Fruit fly (Drosophila melanogaster) whole organism, prepupa: ENCODE measurements around the gene CG10098.

Experiments
- Blimp-1 ChIP-seq: fragments of 200-800 bp; sonication (Bioruptor generic); optimal IDR thresholded peaks from 3 replicates; lab custom pipeline; 2017; ENCODE audit warnings: missing biosample characterization, missing genetic modification characterization, mild to moderate bottlenecking, moderate library complexity, missing genetic modification reagents
- CG10631 ChIP-seq: fragments of 200-800 bp; sonication (Bioruptor generic); optimal IDR thresholded peaks from 2 replicates; lab custom pipeline; 2016; ENCODE audit warnings: missing biosample characterization, missing genetic modification characterization
- CG10669 ChIP-seq: fragments of 200-800 bp; sonication (Bioruptor generic); optimal IDR thresholded peaks from 3 replicates; lab custom pipeline; 2018; ENCODE audit warnings: missing biosample characterization, mild to moderate bottlenecking, missing genetic modification characterization, moderate library complexity
- CG11294 ChIP-seq: fragments of 200-800 bp; sonication (Bioruptor generic); IDR thresholded peaks from 2 replicates; pipeline ENCODE4 v1.3.6; 2022; ENCODE audit warnings: missing biosample characterization, missing genetic modification characterization
- CG11902 ChIP-seq: fragments of 200-800 bp; sonication (Bioruptor generic); optimal IDR thresholded peaks from 3 replicates; lab custom pipeline; 2016; ENCODE audit warnings: missing biosample characterization, missing genetic modification characterization
- CG15336 ChIP-seq: fragments of 200-800 bp; sonication (Bioruptor generic); IDR thresholded peaks from 2 replicates; pipeline ENCODE4 v1.3.6; 2022; ENCODE audit warnings: missing biosample characterization, missing genetic modification characterization
- CG1621 ChIP-seq: fragments of 200-800 bp; sonication (Bioruptor generic); optimal IDR thresholded peaks from 3 replicates; lab custom pipeline; 2018; ENCODE audit warnings: missing biosample characterization, mild to moderate bottlenecking, missing genetic modification characterization
- CG16779 ChIP-seq: fragments of 200-800 bp; sonication (Bioruptor generic); optimal IDR thresholded peaks from 3 replicates; lab custom pipeline; 2017; ENCODE audit warnings: missing biosample characterization, mild to moderate bottlenecking, missing genetic modification characterization
- CG3032 ChIP-seq: fragments of 200-800 bp; optimal IDR thresholded peaks from 2 replicates; lab custom pipeline; 2019; ENCODE audit warnings: missing biosample characterization, mild to moderate bottlenecking, missing genetic modification characterization, moderate library complexity
- CG32006 ChIP-seq: fragments of 200-800 bp; sonication (Bioruptor generic); optimal IDR thresholded peaks from 3 replicates; lab custom pipeline; 2017; ENCODE audit warnings: missing biosample characterization, mild to moderate bottlenecking, missing genetic modification characterization
- CG34406 ChIP-seq: fragments of 200-800 bp; sonication (Bioruptor generic); optimal IDR thresholded peaks from 3 replicates; lab custom pipeline; 2016; ENCODE audit warnings: missing biosample characterization, missing genetic modification characterization
- CG3919 ChIP-seq: fragments of 200-800 bp; sonication (Bioruptor generic); optimal IDR thresholded peaks from 3 replicates; lab custom pipeline; 2016; ENCODE audit warnings: missing biosample characterization, missing genetic modification characterization
- CG4318 ChIP-seq: fragments of 200-800 bp; sonication (Bioruptor generic); optimal IDR thresholded peaks from 3 replicates; lab custom pipeline; 2017; ENCODE audit warnings: missing biosample characterization, mild to moderate bottlenecking, missing genetic modification characterization
- CG6276 ChIP-seq: fragments of 200-800 bp; sonication (Bioruptor generic); optimal IDR thresholded peaks from 2 replicates; lab custom pipeline; 2017; ENCODE audit warnings: missing biosample characterization, mild to moderate bottlenecking, missing genetic modification characterization
- CG6808 ChIP-seq: fragments of 200-800 bp; sonication (Bioruptor generic); optimal IDR thresholded peaks from 3 replicates; lab custom pipeline; 2017; ENCODE audit warnings: missing biosample characterization, missing genetic modification characterization, mild to moderate bottlenecking, moderate library complexity, missing genetic modification reagents
- CG6854 ChIP-seq: fragments of 200-800 bp; sonication (Bioruptor generic); optimal IDR thresholded peaks from 2 replicates; lab custom pipeline; 2017; ENCODE audit warnings: missing biosample characterization, mild to moderate bottlenecking, missing genetic modification characterization
- CG7368 ChIP-seq: fragments of 200-800 bp; sonication (Bioruptor generic); optimal IDR thresholded peaks from 3 replicates; lab custom pipeline; 2016; ENCODE audit warnings: missing biosample characterization, missing genetic modification characterization
- CG8319 ChIP-seq: fragments of 200-800 bp; sonication (Bioruptor generic); optimal IDR thresholded peaks from 3 replicates; lab custom pipeline; 2016; ENCODE audit warnings: missing biosample characterization, missing genetic modification characterization
- CG8632 ChIP-seq: fragments of 200-800 bp; sonication (Bioruptor generic); optimal IDR thresholded peaks from 3 replicates; lab custom pipeline; 2016; ENCODE audit warnings: missing biosample characterization, missing genetic modification characterization
- CG9139 ChIP-seq: fragments of 200-800 bp; sonication (Bioruptor generic); optimal IDR thresholded peaks from 3 replicates; lab custom pipeline; 2017; ENCODE audit warnings: missing biosample characterization, mild to moderate bottlenecking, missing genetic modification characterization
- Eip78C ChIP-seq: fragments of 200-800 bp; sonication (Bioruptor generic); peaks from one replicate; lab custom pipeline; 2016; ENCODE audit warnings: missing biosample characterization, missing genetic modification characterization
- Eip93F ChIP-seq: fragments of 200-800 bp; sonication (Bioruptor generic); optimal IDR thresholded peaks from 2 replicates; lab custom pipeline; 2016; ENCODE audit warnings: missing biosample characterization, mild to moderate bottlenecking, missing genetic modification characterization
- Ets21C ChIP-seq: fragments of 200-800 bp; sonication (Bioruptor generic); optimal IDR thresholded peaks from 3 replicates; lab custom pipeline; 2016; ENCODE audit warnings: missing biosample characterization, missing genetic modification characterization
- Ets96B ChIP-seq: fragments of 200-800 bp; optimal IDR thresholded peaks from 2 replicates; lab custom pipeline; 2019; ENCODE audit warnings: missing biosample characterization, mild to moderate bottlenecking, missing genetic modification characterization, moderate library complexity
- Gug ChIP-seq: fragments of 200-800 bp; sonication (Bioruptor generic); IDR thresholded peaks from 2 replicates; pipeline ENCODE4 v1.3.6; 2022; ENCODE audit warnings: missing biosample characterization, missing genetic modification characterization
- Hr38 ChIP-seq: sonication (Bioruptor generic); optimal IDR thresholded peaks from 2 replicates; lab custom pipeline; 2016; ENCODE audit warnings: missing biosample characterization, missing genetic modification characterization
- Hr39 ChIP-seq: fragments of 200-800 bp; sonication (Bioruptor generic); optimal IDR thresholded peaks from 2 replicates; lab custom pipeline; 2016; ENCODE audit warnings: missing biosample characterization, missing genetic modification characterization
- Lpt ChIP-seq: fragments of 200-800 bp; sonication (Bioruptor generic); optimal IDR thresholded peaks from 3 replicates; lab custom pipeline; 2016; ENCODE audit warnings: missing biosample characterization, missing genetic modification characterization
- OdsH ChIP-seq: fragments of 200-800 bp; sonication (Bioruptor generic); optimal IDR thresholded peaks from 3 replicates; lab custom pipeline; 2016; ENCODE audit warnings: missing biosample characterization, missing genetic modification characterization
- Sox102F ChIP-seq: fragments of 200-800 bp; sonication (Bioruptor generic); optimal IDR thresholded peaks from 2 replicates; lab custom pipeline; 2016; ENCODE audit warnings: missing biosample characterization, mild to moderate bottlenecking, missing genetic modification characterization
- Sox14 ChIP-seq: fragments of 200-800 bp; sonication (Bioruptor generic); optimal IDR thresholded peaks from 3 replicates; lab custom pipeline; 2016; ENCODE audit warnings: missing biosample characterization, missing genetic modification characterization
- Sox15 ChIP-seq: fragments of 200-800 bp; sonication (Bioruptor generic); optimal IDR thresholded peaks from 3 replicates; lab custom pipeline; 2016; ENCODE audit warnings: missing biosample characterization, missing genetic modification characterization
- achi ChIP-seq: fragments of 200-800 bp; sonication (Bioruptor generic); optimal IDR thresholded peaks from 3 replicates; lab custom pipeline; 2016; ENCODE audit warnings: missing biosample characterization, missing genetic modification characterization
- acj6 ChIP-seq: fragments of 200-800 bp; sonication (Bioruptor generic); optimal IDR thresholded peaks from 3 replicates; lab custom pipeline; 2016; ENCODE audit warnings: missing biosample characterization, missing genetic modification characterization
- cyc ChIP-seq: fragments of 200-800 bp; sonication (Bioruptor generic); optimal IDR thresholded peaks from 3 replicates; lab custom pipeline; 2016; ENCODE audit warnings: missing biosample characterization, missing genetic modification characterization
- dac ChIP-seq: fragments of 200-800 bp; sonication (Bioruptor generic); optimal IDR thresholded peaks from 2 replicates; lab custom pipeline; 2017; ENCODE audit warnings: missing biosample characterization, mild to moderate bottlenecking, missing genetic modification characterization
- eg ChIP-seq: fragments of 200-800 bp; sonication (Bioruptor generic); IDR thresholded peaks from 3 replicates; pipeline ENCODE4 v1.3.6; 2022; ENCODE audit warnings: missing biosample characterization, missing genetic modification characterization
- esn ChIP-seq: fragments of 200-800 bp; sonication (Bioruptor generic); optimal IDR thresholded peaks from 2 replicates; lab custom pipeline; 2016; ENCODE audit warnings: missing biosample characterization, mild to moderate bottlenecking, missing genetic modification characterization, moderate library complexity
- fd59A ChIP-seq: fragments of 200-800 bp; sonication (Bioruptor generic); optimal IDR thresholded peaks from 2 replicates; lab custom pipeline; 2017; ENCODE audit warnings: missing biosample characterization, mild to moderate bottlenecking, missing genetic modification characterization, missing genetic modification reagents
- fd85E ChIP-seq: fragments of 200-800 bp; sonication (Bioruptor generic); optimal IDR thresholded peaks from 3 replicates; lab custom pipeline; 2016; ENCODE audit warnings: missing biosample characterization, missing genetic modification characterization
- fkh ChIP-seq: fragments of 200-800 bp; sonication (Bioruptor generic); optimal IDR thresholded peaks from 3 replicates; lab custom pipeline; 2017; ENCODE audit warnings: missing biosample characterization, mild to moderate bottlenecking, missing genetic modification characterization, moderate library complexity
- pdm3 ChIP-seq: fragments of 200-800 bp; sonication (Bioruptor generic); optimal IDR thresholded peaks from 3 replicates; lab custom pipeline; 2016; ENCODE audit warnings: missing biosample characterization, missing genetic modification characterization
- spab ChIP-seq: fragments of 200-800 bp; sonication (Bioruptor generic); optimal IDR thresholded peaks from 2 replicates; lab custom pipeline; 2017; ENCODE audit warnings: missing biosample characterization, mild to moderate bottlenecking, missing genetic modification characterization, missing genetic modification reagents
- ss ChIP-seq, 2 experiments: fragments of 200-800 bp; sonication (Bioruptor generic); optimal IDR thresholded peaks; 2 replicates in 1 of 2; 3 replicates in 1 of 2; lab custom pipeline; 2017 to 2018; ENCODE audit warnings: mild to moderate bottlenecking in 2 of 2, missing biosample characterization in 2 of 2, missing genetic modification characterization in 2 of 2, moderate library complexity in 1 of 2
- svp ChIP-seq: fragments of 200-800 bp; sonication (Bioruptor generic); peaks from one replicate; lab custom pipeline; 2016; ENCODE audit warnings: missing biosample characterization, missing genetic modification characterization
- topi ChIP-seq: fragments of 200-800 bp; sonication (Bioruptor generic); optimal IDR thresholded peaks from 3 replicates; lab custom pipeline; 2016; ENCODE audit warnings: missing biosample characterization, missing genetic modification characterization
- vri ChIP-seq: fragments of 200-800 bp; sonication (Bioruptor generic); optimal IDR thresholded peaks from 3 replicates; lab custom pipeline; 2016; ENCODE audit warnings: missing biosample characterization, mild to moderate bottlenecking, missing genetic modification characterization

The CG10098 gene

DNA sequence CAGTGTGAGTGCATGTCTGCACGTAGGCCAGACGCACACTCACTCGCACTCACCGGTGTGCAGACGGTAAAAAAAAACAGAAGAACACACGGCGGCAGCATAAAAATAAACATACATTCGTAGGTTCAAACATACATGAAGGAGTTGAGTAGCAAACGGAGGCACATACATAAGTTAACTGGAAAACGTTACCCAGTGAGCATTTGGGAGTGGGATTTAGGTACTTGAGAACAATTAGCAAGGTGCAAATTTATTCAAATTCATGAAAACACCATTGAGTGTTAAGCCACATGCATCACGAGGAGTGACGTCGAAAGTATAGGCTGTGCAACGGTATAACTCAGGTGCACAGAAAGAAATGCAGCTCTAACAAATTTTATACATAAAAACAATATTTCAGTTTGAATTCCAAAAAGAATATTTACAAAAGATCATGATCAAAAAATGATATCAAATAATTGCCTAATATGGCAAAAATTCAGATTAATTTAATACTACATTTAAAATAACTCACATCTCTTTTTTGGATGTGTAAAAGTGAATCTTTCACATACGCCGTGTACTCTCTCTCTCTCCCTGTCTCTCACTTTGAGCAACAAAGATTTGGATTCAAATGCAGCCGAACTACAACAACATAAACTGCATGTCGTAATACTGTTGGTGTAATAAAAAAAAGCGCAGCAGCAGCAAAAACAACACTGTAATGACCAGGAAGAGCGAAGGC lies 15.6 kb upstream of the CG10098 start (continued):
- TF ChIP-seq OdsH (peak; percentile 98), CG9139 (peak; percentile 85), esn (GFP tag; lab: Kevin White, UChicago) (peak; percentile 98), CG11294 (GFP tag; lab: Robert Waterston, UW) (no peak), CG6808 (peak; percentile 92), CG10631 (GFP tag; lab: Kevin White, UChicago) (peak; percentile 97), cyc (GFP tag; lab: Kevin White, UChicago) (peak; percentile 97), fd59A (GFP tag; lab: Kevin White, UChicago) (peak; percentile 93), svp (GFP tag; lab: Kevin White, UChicago) (peak; percentile 99), eg (GFP tag; lab: Robert Waterston, UW) (no peak), Hr39 (GFP tag; lab: Kevin White, UChicago) (peak; percentile 97), Blimp-1 (GFP tag; lab: Kevin White, UChicago) (peak; percentile 94), CG3032 (tag; lab: Kevin White, UChicago) (peak; percentile 96), CG3919 (GFP tag; lab: Kevin White, UChicago) (peak; percentile 97), CG4318 (GFP tag; lab: Kevin White, UChicago) (peak; percentile 95), Ets21C (GFP tag; lab: Kevin White, UChicago) (peak; percentile 94), CG8319 (GFP tag; lab: Kevin White, UChicago) (peak; percentile 92), Sox14 (GFP tag; lab: Kevin White, UChicago) (peak; percentile 97), Sox102F (GFP tag; lab: Kevin White, UChicago) (peak; percentile 95), CG16779 (tag; lab: Kevin White, UChicago) (peak; percentile 77)

- TF ChIP-seq CG6276 (peak; percentile 23), achi (GFP tag; lab: Kevin White, UChicago) (no peak), Hr38 (no peak), CG34406 (no peak), Sox15 (GFP tag; lab: Kevin White, UChicago) (no peak), CG9139 (no peak), CG11902 (GFP tag; lab: Kevin White, UChicago) (no peak), Sox14 (GFP tag; lab: Kevin White, UChicago) (no peak), Ets96B (tag; lab: Kevin White, UChicago) (no peak), svp (GFP tag; lab: Kevin White, UChicago) (no peak), CG11294 (GFP tag; lab: Robert Waterston, UW) (no peak), CG6808 (peak; percentile 49), Gug (GFP tag; lab: Robert Waterston, UW) (no peak), dac (GFP tag; lab: Kevin White, UChicago) (no peak), cyc (GFP tag; lab: Kevin White, UChicago) (no peak), Eip78C (GFP tag; lab: Kevin White, UChicago) (peak; percentile 74), vri (GFP tag; lab: Kevin White, UChicago) (peak; percentile 81), Ets21C (GFP tag; lab: Kevin White, UChicago) (no peak), CG7368 (no peak), topi (GFP tag; lab: Kevin White, UChicago) (no peak), fkh (GFP tag; lab: Kevin White, UChicago) (no peak), eg (GFP tag; lab: Robert Waterston, UW) (no peak), CG15336 (GFP tag; lab: Robert Waterston, UW) (no peak), CG3032 (tag; lab: Kevin White, UChicago) (peak; percentile 16), CG4318 (GFP tag; lab: Kevin White, UChicago) (no peak), CG3919 (GFP tag; lab: Kevin White, UChicago) (no peak), CG8632 (GFP tag; lab: Kevin White, UChicago) (no peak), Blimp-1 (GFP tag; lab: Kevin White, UChicago) (peak; percentile 56), CG1621 (tag; lab: Kevin White, UChicago) (no peak), CG10669 (no peak), Lpt (GFP tag; lab: Kevin White, UChicago) (peak; percentile 24), Eip93F (GFP tag; lab: Kevin White, UChicago) (no peak), CG6854 (GFP tag; lab: Kevin White, UChicago) (peak; percentile 87), fd85E (GFP tag; lab: Kevin White, UChicago) (no peak), CG32006 (GFP tag; lab: Kevin White, UChicago) (no peak), acj6 (no peak), ss (GFP tag; optimal IDR thresholded peaks at IDR 0.05; lab: Kevin White, UChicago) (peak in 1 of 2 experiments; percentile 44), spab (GFP tag; lab: Kevin White, UChicago) (peak; percentile 17), pdm3 (GFP tag; lab: Kevin White, UChicago) (no peak)
Measured at dm6 chr3R:7109760-7110303, 14.5 kb upstream of the CG10098 start.
